Fruit fly (Drosophila melanogaster) whole organism, embryonic: Measurements from ENCODE around the gene Or33b.

ENCODE experiments used
- CG11504 ChIP-seq: fragments of 200-800 bp; sonication (Bioruptor generic); optimal IDR thresholded peaks from 3 replicates; lab custom pipeline; 2019; ENCODE audit warnings: missing biosample characterization, mild to moderate bottlenecking, missing genetic modification characterization, moderate library complexity
- CG13296 ChIP-seq: fragments of 200-800 bp; sonication (Bioruptor generic); optimal IDR thresholded peaks from 3 replicates; lab custom pipeline; 2018; ENCODE audit warnings: missing biosample characterization, mild to moderate bottlenecking, missing genetic modification characterization
- CG15073 ChIP-seq: fragments of 200-800 bp; sonication (Bioruptor generic); optimal IDR thresholded peaks from 2 replicates; lab custom pipeline; 2016; ENCODE audit warnings: missing biosample characterization, missing genetic modification characterization
- CG15601 ChIP-seq: fragments of 200-800 bp; sonication (Bioruptor generic); optimal IDR thresholded peaks from 3 replicates; lab custom pipeline; 2019; ENCODE audit warnings: missing biosample characterization, mild to moderate bottlenecking, missing genetic modification characterization, moderate library complexity
- CG3065 ChIP-seq: fragments of 200-800 bp; sonication (Bioruptor generic); optimal IDR thresholded peaks from 2 replicates; lab custom pipeline; 2016; ENCODE audit warnings: missing biosample characterization, missing genetic modification characterization
- CG34376 ChIP-seq: fragments of 200-800 bp; sonication (Bioruptor generic); optimal IDR thresholded peaks from 2 replicates; lab custom pipeline; 2018; ENCODE audit warnings: missing biosample characterization, mild to moderate bottlenecking, missing genetic modification characterization
- CG5180 ChIP-seq: fragments of 200-800 bp; sonication (Bioruptor generic); optimal IDR thresholded peaks from 3 replicates; lab custom pipeline; 2017; ENCODE audit warnings: missing biosample characterization, missing genetic modification characterization, mild to moderate bottlenecking, moderate library complexity, missing genetic modification reagents
- CG6791 ChIP-seq: fragments of 200-800 bp; sonication (Bioruptor generic); IDR thresholded peaks from 3 replicates; pipeline ENCODE4 v1.3.6; 2022; ENCODE audit warnings: missing biosample characterization, missing genetic modification characterization; ENCODE audit not compliant: partially characterized antibody
- CG8290 ChIP-seq, 3 experiments: fragments of 200-800 bp; sonication (Bioruptor generic); optimal IDR thresholded peaks; 2 replicates each; lab custom pipeline; 2016 to 2019; ENCODE audit warnings: missing biosample characterization in 3 of 3, missing genetic modification characterization in 3 of 3, mild to moderate bottlenecking in 2 of 3, moderate library complexity in 1 of 3
- CG9817 ChIP-seq: fragments of 200-800 bp; sonication (Bioruptor generic); optimal IDR thresholded peaks from 2 replicates; lab custom pipeline; 2018; ENCODE audit warnings: missing biosample characterization, mild to moderate bottlenecking, missing genetic modification characterization, moderate library complexity
- CG9932 ChIP-seq: fragments of 200-800 bp; sonication (Bioruptor generic); IDR thresholded peaks from 2 replicates; pipeline ENCODE4 v1.3.6; 2022; ENCODE audit warnings: missing biosample characterization, missing genetic modification characterization
- CTCF ChIP-seq: fragments of 200-800 bp; sonication (Bioruptor generic); optimal IDR thresholded peaks from 2 replicates; lab custom pipeline; 2017; ENCODE audit warnings: missing biosample characterization, mild to moderate bottlenecking, missing genetic modification characterization, moderate library complexity
- CoRest ChIP-seq: fragments of 200-800 bp; sonication (Bioruptor generic); optimal IDR thresholded peaks from 3 replicates; lab custom pipeline; 2018; ENCODE audit warnings: missing biosample characterization, mild to moderate bottlenecking, missing genetic modification characterization, moderate library complexity
- D19A ChIP-seq: fragments of 200-800 bp; optimal IDR thresholded peaks from 3 replicates; lab custom pipeline; 2019; ENCODE audit warnings: missing biosample characterization, mild to moderate bottlenecking, missing genetic modification characterization, moderate library complexity
- Dp ChIP-seq: fragments of 200-800 bp; sonication (Bioruptor generic); optimal IDR thresholded peaks from 2 replicates; lab custom pipeline; 2018; ENCODE audit warnings: missing biosample characterization, mild to moderate bottlenecking, missing genetic modification characterization, moderate library complexity
- Drgx ChIP-seq: fragments of 200-800 bp; sonication (Bioruptor generic); IDR thresholded peaks from 2 replicates; pipeline ENCODE4 v1.3.6; 2022; ENCODE audit warnings: missing biosample characterization, missing genetic modification characterization
- E2f1 ChIP-seq: fragments of 200-800 bp; sonication (Bioruptor generic); IDR thresholded peaks from 2 replicates; pipeline ENCODE4 v1.3.6; 2022; ENCODE audit warnings: missing biosample characterization, missing genetic modification characterization
- Ets65A ChIP-seq: fragments of 200-800 bp; sonication (Bioruptor generic); peaks from one replicate; lab custom pipeline; 2016; ENCODE audit warnings: missing biosample characterization, missing genetic modification characterization
- GATAe ChIP-seq: fragments of 200-800 bp; sonication (Bioruptor generic); conservative IDR thresholded peaks from 2 replicates; pipeline ENCODE4 v1.3.6; 2022; ENCODE audit warnings: missing biosample characterization, missing genetic modification characterization
- Kr ChIP-seq: fragments of 200-800 bp; sonication (Bioruptor generic); optimal IDR thresholded peaks from 2 replicates; lab custom pipeline; 2017; ENCODE audit warnings: missing biosample characterization, mild to moderate bottlenecking, missing genetic modification characterization
- Meics ChIP-seq: fragments of 200-800 bp; sonication (Bioruptor generic); optimal IDR thresholded peaks from 2 replicates; lab custom pipeline; 2017; ENCODE audit warnings: missing biosample characterization, mild to moderate bottlenecking, missing genetic modification characterization
- NK7.1 ChIP-seq: fragments of 200-800 bp; sonication (Bioruptor generic); optimal IDR thresholded peaks from 3 replicates; lab custom pipeline; 2016; ENCODE audit warnings: missing biosample characterization, missing genetic modification characterization
- NfI ChIP-seq: fragments of 200-800 bp; sonication (Bioruptor generic); optimal IDR thresholded peaks from 3 replicates; lab custom pipeline; 2018; ENCODE audit warnings: missing biosample characterization, mild to moderate bottlenecking, missing genetic modification characterization, moderate library complexity
- PHDP ChIP-seq: fragments of 200-800 bp; sonication (Bioruptor generic); optimal IDR thresholded peaks from 3 replicates; lab custom pipeline; 2018; ENCODE audit warnings: missing biosample characterization, mild to moderate bottlenecking, missing genetic modification characterization, moderate library complexity
- Stat92E ChIP-seq, 3 experiments: fragments of >200 bp in 2 of 3; fragments of 200-800 bp in 1 of 3; sonication (Bioruptor generic) in 1 of 3; optimal IDR thresholded peaks; 2 replicates each; lab custom pipeline; 2017 to 2019; ENCODE audit warnings: missing biosample characterization in 3 of 3, missing genetic modification characterization in 3 of 3, mild to moderate bottlenecking in 1 of 3, moderate library complexity in 1 of 3
- ase ChIP-seq: fragments of 200-800 bp; sonication (Bioruptor generic); IDR thresholded peaks from 3 replicates; pipeline ENCODE4 v1.3.6; 2022; ENCODE audit warnings: missing biosample characterization, missing genetic modification characterization
- az2 ChIP-seq: fragments of 200-800 bp; sonication (Bioruptor generic); optimal IDR thresholded peaks from 3 replicates; lab custom pipeline; 2016; ENCODE audit warnings: missing biosample characterization, missing genetic modification characterization
- chinmo ChIP-seq: fragments of 200-800 bp; sonication (Bioruptor generic); IDR thresholded peaks from 4 replicates; pipeline ENCODE4 v1.3.6; 2022; ENCODE audit warnings: missing biosample characterization, missing genetic modification characterization; ENCODE audit not compliant: partially characterized antibody
- ewg ChIP-seq: fragments of 200-800 bp; sonication (Bioruptor generic); optimal IDR thresholded peaks from 3 replicates; lab custom pipeline; 2017; ENCODE audit warnings: mild to moderate bottlenecking, missing biosample characterization, missing genetic modification reagents, missing genetic modification characterization
- exex ChIP-seq: fragments of 200-800 bp; sonication (Bioruptor generic); optimal IDR thresholded peaks from 4 replicates; lab custom pipeline; 2018; ENCODE audit warnings: missing biosample characterization, mild to moderate bottlenecking, missing genetic modification characterization, moderate library complexity
- fru ChIP-seq: fragments of >200 bp; optimal IDR thresholded peaks from 2 replicates; lab custom pipeline; 2017
- gem ChIP-seq: fragments of 200-800 bp; sonication (Bioruptor generic); optimal IDR thresholded peaks from 2 replicates; lab custom pipeline; 2019; ENCODE audit warnings: missing biosample characterization, mild to moderate bottlenecking, missing genetic modification characterization, moderate library complexity
- grn ChIP-seq: fragments of 200-800 bp; sonication (Bioruptor generic); optimal IDR thresholded peaks from 3 replicates; lab custom pipeline; 2017; ENCODE audit warnings: missing biosample characterization, missing genetic modification characterization
- jing ChIP-seq: fragments of 200-800 bp; sonication (Bioruptor generic); optimal IDR thresholded peaks from 2 replicates; lab custom pipeline; 2018; ENCODE audit warnings: missing biosample characterization, mild to moderate bottlenecking, missing genetic modification characterization
- luna ChIP-seq: fragments of 200-800 bp; sonication (Bioruptor generic); optimal IDR thresholded peaks from 2 replicates; lab custom pipeline; 2016; ENCODE audit warnings: missing biosample characterization, missing genetic modification characterization
- mirr ChIP-seq: fragments of 200-800 bp; sonication (Bioruptor generic); optimal IDR thresholded peaks from 3 replicates; lab custom pipeline; 2018; ENCODE audit warnings: missing biosample characterization, mild to moderate bottlenecking, missing genetic modification characterization
- nerfin-1 ChIP-seq: fragments of 200-800 bp; sonication (Bioruptor generic); optimal IDR thresholded peaks from 3 replicates; lab custom pipeline; 2019; ENCODE audit warnings: missing biosample characterization, mild to moderate bottlenecking, missing genetic modification characterization, moderate library complexity
- pb ChIP-seq: fragments of 200-800 bp; sonication (Bioruptor generic); optimal IDR thresholded peaks from 3 replicates; lab custom pipeline; 2016; ENCODE audit warnings: missing biosample characterization, missing genetic modification characterization
- pita ChIP-seq: fragments of 200-800 bp; sonication (Bioruptor generic); optimal IDR thresholded peaks from 2 replicates; lab custom pipeline; 2017; ENCODE audit warnings: missing biosample characterization, mild to moderate bottlenecking, missing genetic modification characterization
- sisA ChIP-seq: fragments of 200-800 bp; sonication (Bioruptor generic); IDR thresholded peaks from 2 replicates; pipeline ENCODE4 v1.3.6; 2022; ENCODE audit warnings: missing biosample characterization, missing genetic modification characterization
- sug ChIP-seq: fragments of 200-800 bp; optimal IDR thresholded peaks from 2 replicates; lab custom pipeline; 2019; ENCODE audit warnings: missing biosample characterization, mild to moderate bottlenecking, missing genetic modification characterization, moderate library complexity
- tin ChIP-seq: fragments of 200-800 bp; sonication (Bioruptor generic); optimal IDR thresholded peaks from 3 replicates; lab custom pipeline; 2016; ENCODE audit warnings: missing biosample characterization, missing genetic modification characterization
- twi ChIP-seq: fragments of 200-800 bp; optimal IDR thresholded peaks from 2 replicates; lab custom pipeline; 2019; ENCODE audit warnings: missing biosample characterization, mild to moderate bottlenecking, missing genetic modification characterization, moderate library complexity
- zen ChIP-seq: fragments of 200-800 bp; sonication (Bioruptor generic); optimal IDR thresholded peaks from 3 replicates; lab custom pipeline; 2018; ENCODE audit warnings: missing biosample characterization, mild to moderate bottlenecking, missing genetic modification characterization, moderate library complexity

The Or33b gene

dm6 chr2L:11942265-11942664 is 6.3 kb downstream of the Or33b start:
- peak; percentile 3 for TF ChIP-seq CG11504 (tag; lab: Kevin White, UChicago)
- peak; percentile 50; the same call in 1 of the 2 replicates for TF ChIP-seq Drgx (GFP tag; lab: Robert Waterston, UW)
- TF ChIP-seq E2f1 (GFP tag; lab: Robert Waterston, UW) = 0 out of 2 replicates have a peak, but pooled peaks have one; percentile 10
- no peak for TF ChIP-seq Stat92E (GFP tag; optimal IDR thresholded peaks at IDR 0.05; lab: Kevin White, UChicago)
- no peak for TF ChIP-seq CG15601 (tag; lab: Kevin White, UChicago)
- TF ChIP-seq NfI (GFP tag; lab: Kevin White, UChicago) = no peak
- peak; percentile 1 for TF ChIP-seq CTCF
- peak; percentile 28 for TF ChIP-seq gem (tag; lab: Kevin White, UChicago)
- peak; percentile 97 for TF ChIP-seq CG5180
- TF ChIP-seq, all 482 proteins: peak for 6

- TF ChIP-seq mirr (GFP tag; lab: Kevin White, UChicago) (peak; percentile 0), Kr (GFP tag; lab: Kevin White, UChicago) (no peak), Meics (GFP tag; lab: Kevin White, UChicago) (no peak), fru (lab: Kevin White, UChicago) (no peak), CG34376 (GFP tag; lab: Kevin White, UChicago) (peak; percentile 55), grn (GFP tag; lab: Kevin White, UChicago) (peak; percentile 7), twi (tag; lab: Kevin White, UChicago) (no peak), GATAe (peak; percentile 17; the same call in 1 of the 2 replicates), exex (tag; lab: Kevin White, UChicago) (peak; percentile 68), sug (tag; lab: Kevin White, UChicago) (peak; percentile 76)
Measured at dm6 chr2L:11942826-11943225, 6.8 kb downstream of the Or33b start.

- TF ChIP-seq ase (GFP tag; lab: Robert Waterston, UW) = 0 out of 3 replicates have a peak, but pooled peaks have one; percentile 4
- TF ChIP-seq CoRest (tag; lab: Kevin White, UChicago) = no peak
- TF ChIP-seq Ets65A (GFP tag; lab: Kevin White, UChicago) = peak; percentile 68
- TF ChIP-seq, all 482 proteins: peak for 2
Measured at dm6 chr2L:11943829-11944228, 7.8 kb downstream of the Or33b start, which contains the start of gene Crys. Crys (plus strand) TSS chr2L:11944129.

- no peak for TF ChIP-seq D19A (tag; lab: Kevin White, UChicago)
- TF ChIP-seq ewg = no peak
- TF ChIP-seq fru (lab: Kevin White, UChicago) = no peak
- TF ChIP-seq CG3065 (GFP tag; lab: Kevin White, UChicago) = no peak
- no peak for TF ChIP-seq nerfin-1 (tag; lab: Kevin White, UChicago)
- TF ChIP-seq jing (GFP tag; lab: Kevin White, UChicago) = no peak
- no peak for TF ChIP-seq PHDP (tag; lab: Kevin White, UChicago)
- TF ChIP-seq NK7.1 (GFP tag; lab: Kevin White, UChicago) = no peak
- no peak for TF ChIP-seq az2
- TF ChIP-seq tin (GFP tag; lab: Kevin White, UChicago) = no peak
- TF ChIP-seq luna = no peak
Measured at dm6 chr2L:11947641-11948040, 11.7 kb downstream of the Or33b start, which contains the start of gene CG16964. CG16964 (plus strand) TSS chr2L:11947941.

- TF ChIP-seq CG15073 (GFP tag; lab: Kevin White, UChicago) (no peak), chinmo (GFP tag; lab: Robert Waterston, UW) (0 out of 4 replicates have a peak, but pooled peaks have one; percentile 45), CG6791 (no peak), zen (tag; lab: Kevin White, UChicago) (peak; percentile 30), pb (GFP tag; lab: Kevin White, UChicago) (no peak), CoRest (tag; lab: Kevin White, UChicago) (peak; percentile 5), pita (GFP tag; lab: Kevin White, UChicago) (peak; percentile 58), Dp (peak; percentile 76), CG8290 (GFP tag; optimal IDR thresholded peaks at IDR 0.05; lab: Kevin White, UChicago) (no peak), CG8290 (tag; optimal IDR thresholded peaks at IDR 0.05; lab: Kevin White, UChicago) (peak in 1 of 2 experiments; percentile 7), sisA (GFP tag; lab: Robert Waterston, UW) (no peak), CTCF (peak; percentile 50), CG9932 (no peak), CG9817 (tag; lab: Kevin White, UChicago) (peak; percentile 13), NfI (GFP tag; lab: Kevin White, UChicago) (peak; percentile 6), CG13296 (GFP tag; lab: Kevin White, UChicago) (no peak)
Measured at dm6 chr2L:11948479-11948878, 12.5 kb downstream of the Or33b start.
